Fruit fly (Drosophila melanogaster): ENCODE data around the gene CG6834.

DNA sequence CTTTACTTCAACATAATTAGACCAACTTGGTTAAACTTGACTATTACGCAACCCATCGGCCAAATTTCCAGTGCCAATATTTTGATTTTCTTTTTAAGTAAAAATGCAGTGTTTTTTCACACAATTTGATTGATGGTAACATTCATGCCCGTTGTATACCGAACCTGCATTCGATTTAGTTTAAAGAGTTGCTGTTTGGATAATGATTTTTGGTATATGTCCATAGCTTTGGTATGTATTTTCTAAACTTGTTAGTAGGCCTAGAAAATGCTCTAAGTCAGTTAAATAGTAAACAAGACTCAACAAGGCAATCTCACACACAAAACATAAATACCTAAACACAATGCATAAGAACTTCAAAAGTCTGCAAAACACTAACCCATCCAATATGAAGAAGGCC is 15.8 kb upstream of the CG6834 start, which contains the start of gene I-t:
- no peak for TF ChIP-seq pan (optimal IDR thresholded peaks at IDR 0.05)
- no peak for TF ChIP-seq Vsx2 (GFP tag; optimal IDR thresholded peaks at IDR 0.05; ENCODE audit: partially characterized antibody)
- TF ChIP-seq brk (GFP tag; optimal IDR thresholded peaks at IDR 0.05), result no peak
- TF ChIP-seq lola (GFP tag; optimal IDR thresholded peaks at IDR 0.05), result no peak
- TF ChIP-seq psq (GFP tag; optimal IDR thresholded peaks at IDR 0.05), result no peak
- TF ChIP-seq Hr78 (GFP tag; optimal IDR thresholded peaks at IDR 0.05), result no peak
- TF ChIP-seq Myc (optimal IDR thresholded peaks at IDR 0.05), result no peak
- no peak for TF ChIP-seq foxo (GFP tag; optimal IDR thresholded peaks at IDR 0.05)
